Fruit fly (Drosophila melanogaster): ENCODE data around the gene CG5854.
A peak's percentile ranks its signal among the peaks of the same experiment; 100 is the strongest.

CG5854 gene

DNA sequence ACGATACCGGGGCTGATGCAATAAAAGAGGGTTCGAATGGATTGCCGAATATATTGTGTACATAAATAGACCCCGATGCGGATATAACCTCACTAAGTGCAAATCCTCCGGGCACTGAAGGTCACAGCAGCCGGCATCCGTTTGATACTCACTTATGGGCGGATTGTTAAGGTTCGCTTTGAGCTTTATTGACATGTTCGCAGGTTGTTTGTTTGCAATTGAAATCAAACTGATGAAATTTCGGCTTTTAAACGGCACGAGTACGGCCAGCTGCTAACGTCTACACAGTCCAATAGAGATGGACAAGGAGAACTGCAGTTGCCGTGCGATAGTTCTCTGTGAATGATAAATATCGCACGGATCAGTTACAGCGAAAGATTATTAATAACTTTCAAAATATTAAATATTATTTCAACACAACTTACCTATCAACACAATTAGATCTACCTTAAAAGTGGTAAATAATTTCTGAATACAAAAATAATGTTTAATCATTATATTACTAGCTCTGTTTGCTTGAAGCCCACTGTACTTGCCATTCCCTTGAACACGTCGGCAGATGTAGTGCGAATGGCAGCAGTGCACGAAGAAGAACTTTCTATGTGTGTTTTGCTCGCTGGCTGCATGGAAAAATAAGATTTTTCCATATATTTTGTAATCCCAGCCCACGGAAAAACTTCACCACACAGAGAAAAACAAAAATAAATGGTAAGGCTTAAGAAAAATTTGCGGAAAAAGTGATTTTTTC is 24.6 kb downstream of the CG5854 start, which contains the start of the genes GluProRS and AP-1sigma (continued):
- peak; percentile 81 for TF ChIP-seq gcm (GFP tag; optimal IDR thresholded peaks at IDR 0.05)
- peak; percentile 87 for TF ChIP-seq gce (GFP tag; IDR thresholded peaks at IDR 0.05)
- TF ChIP-seq Atf3 (GFP tag; optimal IDR thresholded peaks at IDR 0.05), result peak; percentile 78
- TF ChIP-seq D (optimal IDR thresholded peaks at IDR 0.05), result no peak
- peak; percentile 75 for TF ChIP-seq D (GFP tag; optimal IDR thresholded peaks at IDR 0.05)
- peak; percentile 87 for TF ChIP-seq CG18262 (tag; optimal IDR thresholded peaks at IDR 0.05)
- no peak for TF ChIP-seq Trl (optimal IDR thresholded peaks at IDR 0.05)
- TF ChIP-seq Trl (GFP tag; optimal IDR thresholded peaks at IDR 0.05), result peak; percentile 83
- peak; percentile 89 for TF ChIP-seq jigr1 (GFP tag; IDR thresholded peaks at IDR 0.05)
- TF ChIP-seq usp (GFP tag; optimal IDR thresholded peaks at IDR 0.05), result no peak
- peak; percentile 89 for TF ChIP-seq CG17829 (tag; optimal IDR thresholded peaks at IDR 0.05)
- peak; percentile 96 for TF ChIP-seq CG10366 (GFP tag; IDR thresholded peaks at IDR 0.05)
- peak; percentile 84 for TF ChIP-seq CG17359 (tag; optimal IDR thresholded peaks at IDR 0.05)
- TF ChIP-seq pfk (GFP tag; optimal IDR thresholded peaks at IDR 0.05), result peak; percentile 26
- TF ChIP-seq slbo (GFP tag; IDR thresholded peaks at IDR 0.05), result peak; percentile 98
- TF ChIP-seq Camta (GFP tag; optimal IDR thresholded peaks at IDR 0.05), result peak; percentile 80
- TF ChIP-seq Nf-YC (tag; optimal IDR thresholded peaks at IDR 0.05), result peak; percentile 82
- peak; percentile 44 for TF ChIP-seq CG7928 (GFP tag; optimal IDR thresholded peaks at IDR 0.05)
- peak; percentile 97 for TF ChIP-seq H2.0 (GFP tag; IDR thresholded peaks at IDR 0.05)
- TF ChIP-seq CG5180 (GFP tag; optimal IDR thresholded peaks at IDR 0.05), result no peak
- peak; percentile 87 for TF ChIP-seq Ssrp (tag; optimal IDR thresholded peaks at IDR 0.05)
- TF ChIP-seq CG33213 (GFP tag; optimal IDR thresholded peaks at IDR 0.05), result peak; percentile 79
- TF ChIP-seq Bteb2 (GFP tag; optimal IDR thresholded peaks at IDR 0.05), result peak; percentile 76
- TF ChIP-seq CG14965 (GFP tag; optimal IDR thresholded peaks at IDR 0.05; ENCODE audit: borderline replicate concordance), result peak; percentile 0
- peak; percentile 91 for TF ChIP-seq seq (GFP tag; IDR thresholded peaks at IDR 0.05)
- peak; percentile 88 for TF ChIP-seq Dek (tag; optimal IDR thresholded peaks at IDR 0.05)
- TF ChIP-seq Hand (GFP tag; optimal IDR thresholded peaks at IDR 0.05), result peak; percentile 58
- peak; percentile 90 for TF ChIP-seq CG1647 (GFP tag; optimal IDR thresholded peaks at IDR 0.05)
- TF ChIP-seq cad (GFP tag; optimal IDR thresholded peaks at IDR 0.05), result no peak
- peak; percentile 92 for TF ChIP-seq bcd (GFP tag; optimal IDR thresholded peaks at IDR 0.05)
- TF ChIP-seq CG11696 (GFP tag; IDR thresholded peaks at IDR 0.05), result peak; percentile 90
- TF ChIP-seq NFAT (GFP tag; IDR thresholded peaks at IDR 0.05), result peak; percentile 95
- TF ChIP-seq CG17912 (GFP tag; optimal IDR thresholded peaks at IDR 0.05), result peak; percentile 39
- peak; percentile 93 for TF ChIP-seq ara (GFP tag; IDR thresholded peaks at IDR 0.05)
- TF ChIP-seq sens-2 (GFP tag; IDR thresholded peaks at IDR 0.05), result peak; percentile 94
- TF ChIP-seq CG10274 (GFP tag; optimal IDR thresholded peaks at IDR 0.05), result peak; percentile 56
- peak; percentile 92 for TF ChIP-seq croc (GFP tag; conservative IDR thresholded peaks at IDR 0.05)
- TF ChIP-seq exex (tag; optimal IDR thresholded peaks at IDR 0.05), result peak; percentile 58
- no peak; the same call in none of the 3 replicates for TF ChIP-seq CG17361 (GFP tag; IDR thresholded peaks at IDR 0.05)
- TF ChIP-seq CG4730 (GFP tag; IDR thresholded peaks at IDR 0.05), result peak; percentile 93
- TF ChIP-seq wor (GFP tag; IDR thresholded peaks at IDR 0.05), result peak; percentile 93
- TF ChIP-seq PHDP (tag; optimal IDR thresholded peaks at IDR 0.05), result peak; percentile 87
- TF ChIP-seq Dfd (GFP tag; optimal IDR thresholded peaks at IDR 0.05), result no peak
- TF ChIP-seq H15 (GFP tag; IDR thresholded peaks at IDR 0.05), result peak; percentile 94
- TF ChIP-seq klu (GFP tag; IDR thresholded peaks at IDR 0.05), result peak; percentile 94
- TF ChIP-seq scrt (GFP tag; optimal IDR thresholded peaks at IDR 0.05), result peak; percentile 77
- TF ChIP-seq CG12391 (tag; optimal IDR thresholded peaks at IDR 0.05), result peak; percentile 93
- TF ChIP-seq Asciz (GFP tag; optimal IDR thresholded peaks at IDR 0.05), result peak; percentile 68
- peak; percentile 58 for TF ChIP-seq p53 (GFP tag; optimal IDR thresholded peaks at IDR 0.05)
- TF ChIP-seq CG8944 (GFP tag; optimal IDR thresholded peaks at IDR 0.05), result peak; percentile 86
- TF ChIP-seq YL-1 (GFP tag; optimal IDR thresholded peaks at IDR 0.05), result peak; percentile 81
